Fruit fly (Drosophila melanogaster) whole organism, adult: ENCODE measurements around the gene brv1.

Experiments
- Hr96 ChIP-seq: fragments of 200-800 bp; sonication (Bioruptor generic); optimal IDR thresholded peaks from 2 replicates; lab custom pipeline; 2016; ENCODE audit warnings: missing biosample characterization, missing genetic modification characterization
- bab1 ChIP-seq: fragments of 200-800 bp; sonication (Bioruptor generic); optimal IDR thresholded peaks from 3 replicates; lab custom pipeline; 2019; ENCODE audit warnings: missing biosample characterization, mild to moderate bottlenecking, missing genetic modification characterization, moderate library complexity
- cnc ChIP-seq, 2 experiments: fragments of >200 bp; optimal IDR thresholded peaks; 2 replicates each; lab custom pipeline; 2017

dm6 chr3L:19446394-19447349 is 39.6 kb downstream of the brv1 start, which contains the start of the genes CG33062 and Chd3:
- TF ChIP-seq cnc (optimal IDR thresholded peaks at IDR 0.05; lab: Kevin White, UChicago) = no peak
- TF ChIP-seq Hr96 (GFP tag; lab: Kevin White, UChicago) = no peak
- no peak for TF ChIP-seq bab1 (GFP tag; lab: Kevin White, UChicago)
